Worm (Caenorhabditis elegans) whole organism, early embryonic: ENCODE measurements around the gene col-87.

Source experiments
- B0310.2 ChIP-seq: sonication (generic microtip); optimal IDR thresholded peaks from 2 replicates; lab custom pipeline; 2016; ENCODE audit warnings: mild to moderate bottlenecking, missing genetic modification characterization, missing compliant biosample characterization
- F13C5.2 ChIP-seq: sonication (generic microtip); optimal IDR thresholded peaks from 2 replicates; lab custom pipeline; 2017; ENCODE audit warnings: mild to moderate bottlenecking, missing genetic modification characterization, inconsistent platforms, missing compliant biosample characterization
- aly-1 ChIP-seq: sonication (generic microtip); optimal IDR thresholded peaks from 2 replicates; lab custom pipeline; 2016; ENCODE audit warnings: missing genetic modification characterization, missing compliant biosample characterization
- ama-1 ChIP-seq: fragments of 150-350 bp; optimal IDR thresholded peaks from 2 replicates; lab custom pipeline; 2014
- ceh-13 ChIP-seq: fragments of 200-800 bp; sonication (Bioruptor generic); optimal IDR thresholded peaks from 2 replicates; lab custom pipeline; 2018; ENCODE audit warnings: mild to moderate bottlenecking, missing genetic modification characterization, missing compliant biosample characterization
- ceh-36 ChIP-seq: sonication (generic microtip); optimal IDR thresholded peaks from 2 replicates; lab custom pipeline; 2016; ENCODE audit warnings: missing genetic modification characterization, inconsistent platforms, missing compliant biosample characterization
- ets-7 ChIP-seq: sonication (generic microtip); optimal IDR thresholded peaks from 2 replicates; lab custom pipeline; 2016; ENCODE audit warnings: missing genotype, missing genetic modification characterization, missing compliant biosample characterization
- flt-1 ChIP-seq: fragments of 200-800 bp; sonication (Bioruptor generic); IDR thresholded peaks from 2 replicates; pipeline ENCODE4 v1.3.6; 2022; ENCODE audit warnings: missing genetic modification characterization, missing compliant biosample characterization
- hmbx-1 ChIP-seq: sonication (generic microtip); optimal IDR thresholded peaks from 2 replicates; lab custom pipeline; 2016; ENCODE audit warnings: mild to moderate bottlenecking, missing genetic modification characterization, missing compliant biosample characterization
- hmg-4 ChIP-seq: fragments of 200-800 bp; sonication (Bioruptor generic); optimal IDR thresholded peaks from 2 replicates; lab custom pipeline; 2018; ENCODE audit warnings: mild to moderate bottlenecking, missing genetic modification characterization, missing compliant biosample characterization
- hnd-1 ChIP-seq: sonication (generic microtip); optimal IDR thresholded peaks from 2 replicates; lab custom pipeline; 2016; ENCODE audit warnings: missing genetic modification characterization, missing compliant biosample characterization
- pes-1 ChIP-seq: fragments of 200-800 bp; sonication (Bioruptor generic); IDR thresholded peaks from 2 replicates; pipeline ENCODE4 v1.3.6; 2022; ENCODE audit warnings: missing genetic modification reagents, missing genetic modification characterization, missing compliant biosample characterization
- scrt-1 ChIP-seq: fragments of 200-800 bp; sonication (Bioruptor generic); IDR thresholded peaks from 2 replicates; pipeline ENCODE4 v1.3.6; 2022; ENCODE audit warnings: missing genetic modification characterization, missing compliant biosample characterization
- sea-1 ChIP-seq: fragments of 200-800 bp; sonication (Bioruptor generic); conservative IDR thresholded peaks from 2 replicates; pipeline ENCODE4 v1.3.6; 2022; ENCODE audit warnings: missing genetic modification characterization, missing compliant biosample characterization
- tbx-11 ChIP-seq: fragments of 200-800 bp; sonication (Bioruptor generic); IDR thresholded peaks from 2 replicates; pipeline ENCODE4 v1.3.6; 2022; ENCODE audit warnings: missing genetic modification characterization, missing compliant biosample characterization
- tbx-37 ChIP-seq: fragments of 200-800 bp; sonication (Bioruptor generic); conservative IDR thresholded peaks from 2 replicates; pipeline ENCODE4 v1.3.6; 2022; ENCODE audit warnings: missing genetic modification reagents, missing genetic modification characterization, missing compliant biosample characterization
- tra-4 ChIP-seq: sonication (generic microtip); optimal IDR thresholded peaks from 2 replicates; lab custom pipeline; 2017; ENCODE audit warnings: missing genetic modification characterization, missing compliant biosample characterization

The col-87 gene

DNA sequence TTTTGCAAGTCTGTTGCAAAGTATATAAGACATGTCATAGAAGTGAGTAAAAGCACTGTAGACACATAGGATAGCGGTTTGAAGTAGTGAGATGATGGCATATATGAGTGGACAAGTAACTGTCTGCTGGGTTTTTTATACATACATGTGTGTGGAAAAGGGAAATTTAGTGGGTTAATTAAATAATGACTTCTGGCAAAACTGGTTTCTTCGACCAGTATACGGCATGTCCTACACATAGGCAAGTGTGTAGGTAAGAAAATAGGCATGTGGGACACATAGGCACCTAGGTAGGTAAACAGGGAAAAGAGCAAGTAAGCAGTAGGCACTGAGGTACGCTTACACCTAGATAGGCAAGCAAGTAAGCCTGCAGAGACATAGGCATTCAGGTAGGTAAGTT lies at the start of gene col-87:
Gene col-87, minus strand, starts transcription at position 101 of the 400 bp plus-strand sequence.
- TF ChIP-seq ets-7 (no peak), hmg-4 (GFP tag; lab: Kevin White, UChicago) (no peak), pes-1 (no peak), ama-1 (lab: Kevin White, UChicago) (no peak), ceh-13 (no peak), scrt-1 (no peak), F13C5.2 (tag; lab: Kevin White, UChicago) (no peak), sea-1 (no peak), tra-4 (tag; lab: Kevin White, UChicago) (no peak), tbx-37 (GFP tag; lab: Robert Waterston, UW) (no peak), B0310.2 (tag; lab: Kevin White, UChicago) (no peak), flt-1 (GFP tag; lab: Robert Waterston, UW) (no peak), ceh-36 (no peak), tbx-11 (GFP tag; lab: Robert Waterston, UW) (no peak), aly-1 (tag; lab: Kevin White, UChicago) (no peak), hmbx-1 (no peak), hnd-1 (tag; lab: Kevin White, UChicago) (no peak)

DNA sequence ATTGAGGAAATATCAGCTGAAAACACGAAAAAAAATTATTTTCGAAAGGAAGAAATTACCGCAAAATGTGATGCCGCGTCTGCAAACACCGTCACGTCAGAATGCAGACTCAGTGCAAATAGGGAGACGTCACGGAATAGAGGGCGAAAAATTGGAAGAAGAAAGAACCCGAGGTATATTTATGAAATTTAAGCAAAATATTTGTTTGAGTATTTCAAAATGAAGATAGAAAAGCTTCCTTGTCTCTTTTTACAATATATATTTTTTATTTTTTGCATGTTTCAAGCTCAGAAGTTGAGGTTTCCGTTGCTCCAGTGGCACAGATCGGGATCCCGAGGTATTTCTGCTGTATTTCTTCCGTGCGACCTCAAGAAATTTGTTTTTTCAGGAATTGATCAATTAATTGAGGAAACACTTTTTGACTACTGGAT lies 49.4 kb upstream of the col-87 start, which contains the start of gene W03H9.2:
Gene W03H9.2, minus strand, starts transcription at position 32 of the 431 bp plus-strand sequence.
- TF ChIP-seq tbx-11 (GFP tag; lab: Robert Waterston, UW) (0 out of 2 replicates have a peak, but pooled peaks have one; percentile 19), aly-1 (tag; lab: Kevin White, UChicago) (peak; percentile 46), scrt-1 (no peak), hmbx-1 (peak; percentile 56), tra-4 (tag; lab: Kevin White, UChicago) (no peak), ceh-36 (no peak), ceh-13 (peak; percentile 52), tbx-37 (GFP tag; lab: Robert Waterston, UW) (peak; percentile 68; the same call in 1 of the 2 replicates), B0310.2 (tag; lab: Kevin White, UChicago) (peak; percentile 70), hmg-4 (GFP tag; lab: Kevin White, UChicago) (peak; percentile 68), F13C5.2 (tag; lab: Kevin White, UChicago) (peak; percentile 77), flt-1 (GFP tag; lab: Robert Waterston, UW) (0 out of 2 replicates have a peak, but pooled peaks have one; percentile 49), ama-1 (lab: Kevin White, UChicago) (no peak), pes-1 (peak; percentile 76), hnd-1 (tag; lab: Kevin White, UChicago) (peak; percentile 55), sea-1 (no peak), ets-7 (peak; percentile 68)

DNA sequence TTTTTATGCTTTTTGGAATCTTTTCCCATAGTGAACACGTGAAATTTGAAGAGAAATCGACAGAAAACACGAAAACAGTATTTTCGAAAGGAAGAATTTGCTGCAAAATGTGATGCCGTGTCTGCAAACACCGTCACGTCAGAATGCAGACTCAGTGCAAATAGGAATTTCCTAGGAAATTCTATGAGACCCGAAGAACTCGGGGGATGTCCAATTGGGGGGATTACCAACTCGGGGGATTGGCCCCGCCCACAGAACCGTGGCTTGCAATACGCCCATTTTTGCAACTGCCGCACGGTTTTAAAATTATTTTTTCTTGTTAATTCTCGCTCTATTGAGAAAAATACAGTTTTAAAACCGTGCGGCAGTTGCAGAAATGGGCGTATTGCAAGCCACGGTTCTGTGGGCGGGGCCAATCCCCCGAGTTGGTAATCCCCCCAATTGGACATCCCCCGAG lies 47.6 kb upstream of the col-87 start, which contains the start of gene cacn-1:
Gene cacn-1, minus strand, starts transcription at position 51 of the 457 bp plus-strand sequence.
- TF ChIP-seq flt-1 (GFP tag; lab: Robert Waterston, UW), result 0 out of 2 replicates have a peak, but pooled peaks have one; percentile 21

DNA sequence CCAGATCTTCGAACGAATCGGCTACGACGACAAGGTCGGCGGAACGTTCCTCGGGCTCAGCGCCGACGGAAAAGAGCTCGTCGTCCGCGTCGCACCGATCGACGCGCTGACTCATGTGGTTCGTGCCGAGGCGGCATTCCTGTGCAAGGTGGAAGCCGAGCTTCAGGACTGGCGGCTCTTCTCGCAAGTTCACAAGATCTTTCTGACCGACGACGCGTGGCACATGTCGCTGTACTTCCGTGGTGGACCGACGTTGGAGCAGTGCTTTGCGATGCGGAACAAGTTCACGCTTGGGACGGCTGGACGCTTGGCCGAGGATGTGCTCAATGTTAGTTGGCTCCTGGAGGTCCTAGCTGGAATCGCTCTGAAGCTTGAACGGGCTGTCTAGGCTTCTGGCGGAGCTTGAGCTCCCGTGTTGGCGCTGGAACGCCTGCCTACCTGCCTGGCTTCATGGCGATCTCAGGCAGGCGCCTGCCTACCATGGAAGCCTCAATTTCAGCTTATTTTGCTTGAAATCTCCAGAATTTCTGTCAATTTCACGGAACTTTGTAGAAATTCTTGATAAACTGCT lies 44.4 kb upstream of the col-87 start:
- no peak for TF ChIP-seq hmbx-1
- no peak for TF ChIP-seq sea-1
- TF ChIP-seq ama-1 (lab: Kevin White, UChicago), result no peak
- TF ChIP-seq pes-1, result no peak
- TF ChIP-seq F13C5.2 (tag; lab: Kevin White, UChicago), result no peak
- TF ChIP-seq ets-7, result no peak

DNA sequence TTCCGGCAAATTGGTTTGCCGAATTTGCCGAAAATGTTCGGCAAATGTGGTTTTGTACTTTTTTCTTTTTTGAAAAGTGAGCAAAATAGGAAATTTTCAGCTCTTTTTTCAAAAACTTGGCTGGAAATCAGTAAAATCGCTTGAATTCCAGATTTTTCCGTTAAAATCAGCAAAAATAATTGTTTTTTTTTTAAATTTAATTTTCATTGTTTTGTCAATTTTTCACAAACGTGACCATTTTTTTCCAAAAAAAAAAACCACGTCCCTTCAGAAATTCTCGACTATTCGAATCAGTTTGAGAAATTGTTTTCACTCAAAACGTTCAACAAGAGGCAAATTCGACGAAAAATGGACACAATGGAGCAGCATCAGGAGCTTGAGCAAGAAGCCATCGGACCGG lies 43.0 kb upstream of the col-87 start, which contains the start of gene K09E4.1:
Gene K09E4.1, plus strand, starts transcription at position 301 of the 400 bp plus-strand sequence.
- TF ChIP-seq tra-4 (tag; lab: Kevin White, UChicago), result no peak
- no peak for TF ChIP-seq ceh-36
- no peak for TF ChIP-seq tbx-11 (GFP tag; lab: Robert Waterston, UW)

DNA sequence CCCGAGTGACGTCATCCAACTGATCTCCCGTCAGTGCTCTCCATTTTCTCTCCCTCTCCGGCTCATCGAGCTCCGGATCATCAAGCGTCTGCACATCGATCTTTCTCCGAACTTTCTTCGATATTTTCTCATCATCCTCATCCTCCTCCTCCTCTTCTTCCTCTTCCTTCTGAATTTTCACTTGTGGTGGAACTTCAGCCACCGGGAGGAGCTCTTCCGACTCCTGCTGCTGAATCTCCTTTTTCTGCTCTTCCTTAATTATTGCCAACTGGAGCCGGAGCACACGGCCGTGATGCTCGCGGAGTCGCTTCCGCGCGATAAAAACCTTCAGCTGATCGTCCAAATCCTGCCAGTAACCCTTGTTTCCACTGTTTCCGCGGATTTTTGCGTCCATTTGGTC lies 41.8 kb upstream of the col-87 start:
- no peak for TF ChIP-seq B0310.2 (tag; lab: Kevin White, UChicago)
- TF ChIP-seq tbx-37 (GFP tag; lab: Robert Waterston, UW), result no peak
- TF ChIP-seq ama-1 (lab: Kevin White, UChicago), result no peak
- no peak for TF ChIP-seq hmg-4 (GFP tag; lab: Kevin White, UChicago)
- no peak for TF ChIP-seq hnd-1 (tag; lab: Kevin White, UChicago)
- TF ChIP-seq sea-1, result no peak
- no peak for TF ChIP-seq ets-7
- no peak for TF ChIP-seq scrt-1
- TF ChIP-seq ceh-13, result no peak
- TF ChIP-seq flt-1 (GFP tag; lab: Robert Waterston, UW), result no peak
- no peak for TF ChIP-seq pes-1
- TF ChIP-seq ceh-36, result no peak
- TF ChIP-seq tra-4 (tag; lab: Kevin White, UChicago), result no peak
- TF ChIP-seq tbx-11 (GFP tag; lab: Robert Waterston, UW), result no peak
- TF ChIP-seq F13C5.2 (tag; lab: Kevin White, UChicago), result no peak
- no peak for TF ChIP-seq aly-1 (tag; lab: Kevin White, UChicago)
- TF ChIP-seq hmbx-1, result no peak

DNA sequence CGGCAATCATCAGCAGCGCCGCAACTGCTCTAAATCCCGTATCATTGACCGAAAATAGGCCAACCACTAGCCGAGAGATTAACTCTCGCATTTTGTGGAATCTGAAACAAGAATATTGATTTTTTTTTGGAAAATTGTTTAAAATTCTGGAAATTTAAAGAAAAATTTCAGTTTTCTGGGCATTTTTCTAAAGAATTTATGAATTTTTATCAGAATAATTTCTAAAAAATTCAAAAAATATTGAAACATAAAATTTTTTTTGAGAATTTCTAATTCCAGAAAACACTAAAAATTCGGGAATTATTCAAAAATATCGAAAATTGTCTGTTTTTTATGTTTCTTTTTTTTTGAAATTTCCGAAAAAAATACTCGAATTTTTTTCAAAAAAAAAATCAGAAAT lies 38.2 kb upstream of the col-87 start, which contains the start of gene algn-3:
Gene algn-3, minus strand, starts transcription at position 101 of the 400 bp plus-strand sequence.
- TF ChIP-seq sea-1 (no peak), pes-1 (no peak), ama-1 (lab: Kevin White, UChicago) (no peak)

DNA sequence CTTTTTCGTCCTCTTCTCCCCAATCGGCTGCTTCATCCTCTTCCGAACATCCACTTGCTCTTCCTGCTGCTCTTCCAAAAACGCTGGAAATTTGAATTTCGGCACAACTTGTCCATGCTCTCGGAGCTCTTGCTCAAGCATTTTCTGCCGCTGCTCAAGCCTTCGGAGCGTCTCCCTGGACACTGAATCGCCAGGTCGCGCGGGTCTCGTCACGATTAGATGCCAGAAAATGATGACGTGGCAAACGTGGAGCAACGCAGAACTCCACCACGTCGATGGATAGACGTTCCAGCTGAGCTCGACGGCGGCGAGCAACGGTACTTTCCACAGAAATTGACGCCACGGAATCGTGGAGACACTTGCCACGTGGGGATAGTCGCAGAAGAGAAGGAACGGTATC lies 34.7 kb upstream of the col-87 start:
- TF ChIP-seq ets-7, result no peak
